Fruit fly (Drosophila melanogaster): ENCODE measurements around the gene Cpr76Ba.
A peak's percentile ranks its signal among the peaks of the same experiment; 100 is the strongest.

Gene Cpr76Ba

dm6 chr3L:19557197-19557995 is 39.3 kb upstream of the Cpr76Ba start (continued):
- TF ChIP-seq nerfin-1 (tag; optimal IDR thresholded peaks at IDR 0.05), result no peak
- TF ChIP-seq Abd-B (GFP tag; optimal IDR thresholded peaks at IDR 0.05), result no peak
- no peak for TF ChIP-seq Rx (GFP tag; IDR thresholded peaks at IDR 0.05)
- no peak for TF ChIP-seq ap (GFP tag; IDR thresholded peaks at IDR 0.05)
- no peak for TF ChIP-seq mld (GFP tag; IDR thresholded peaks at IDR 0.05; ENCODE audit: partially characterized antibody)
- no peak for TF ChIP-seq dysf (GFP tag; IDR thresholded peaks at IDR 0.05)
- no peak for TF ChIP-seq Hmx (GFP tag; optimal IDR thresholded peaks at IDR 0.05)
- TF ChIP-seq gsb-n (tag; optimal IDR thresholded peaks at IDR 0.05), result peak; percentile 58
- TF ChIP-seq Oaz (GFP tag; IDR thresholded peaks at IDR 0.05), result no peak
- no peak for TF ChIP-seq fd64A (GFP tag; optimal IDR thresholded peaks at IDR 0.05)
- TF ChIP-seq dmrt99B (tag; optimal IDR thresholded peaks at IDR 0.05), result no peak
- TF ChIP-seq CG8478 (optimal IDR thresholded peaks at IDR 0.05), result no peak
- no peak for TF ChIP-seq CrebB (tag; optimal IDR thresholded peaks at IDR 0.05)
- no peak for TF ChIP-seq PHDP (tag; optimal IDR thresholded peaks at IDR 0.05)
- TF ChIP-seq inv (GFP tag; IDR thresholded peaks at IDR 0.05; ENCODE audit: partially characterized antibody), result no peak
- TF ChIP-seq Scr (GFP tag; IDR thresholded peaks at IDR 0.05; ENCODE audit: partially characterized antibody), result no peak
- TF ChIP-seq Nf-YB (GFP tag; optimal IDR thresholded peaks at IDR 0.05), result peak; percentile 47
- TF ChIP-seq CG2120 (GFP tag; optimal IDR thresholded peaks at IDR 0.05), result no peak
- TF ChIP-seq HLHmδ (GFP tag; optimal IDR thresholded peaks at IDR 0.05), result no peak
- no peak for TF ChIP-seq CG17612 (GFP tag; IDR thresholded peaks at IDR 0.05)
- peak; percentile 65 for TF ChIP-seq phol (tag; optimal IDR thresholded peaks at IDR 0.05)
- no peak for TF ChIP-seq pita (GFP tag; optimal IDR thresholded peaks at IDR 0.05)
- TF ChIP-seq MTF-1 (GFP tag; optimal IDR thresholded peaks at IDR 0.05; ENCODE audit: borderline replicate concordance), result no peak
- no peak for TF ChIP-seq CG9932 (GFP tag; IDR thresholded peaks at IDR 0.05)
- no peak for TF ChIP-seq aop (GFP tag; IDR thresholded peaks at IDR 0.05)
- TF ChIP-seq Hmr (GFP tag; optimal IDR thresholded peaks at IDR 0.05), result no peak
- TF ChIP-seq zf30C (GFP tag; optimal IDR thresholded peaks at IDR 0.05), result no peak
- peak; percentile 24 for TF ChIP-seq CG16815 (GFP tag; optimal IDR thresholded peaks at IDR 0.05)
- no peak for TF ChIP-seq Sry-δ (GFP tag; optimal IDR thresholded peaks at IDR 0.05)
- TF ChIP-seq CG14965 (GFP tag; optimal IDR thresholded peaks at IDR 0.05; ENCODE audit: borderline replicate concordance), result no peak
- TF ChIP-seq ase (GFP tag; IDR thresholded peaks at IDR 0.05), result no peak
- no peak for TF ChIP-seq Mad (GFP tag; optimal IDR thresholded peaks at IDR 0.05)
- no peak for TF ChIP-seq CG8359 (GFP tag; optimal IDR thresholded peaks at IDR 0.05; ENCODE audit: borderline replicate concordance)
- no peak for TF ChIP-seq slou (GFP tag; optimal IDR thresholded peaks at IDR 0.05)
- TF ChIP-seq Hr78 (GFP tag; optimal IDR thresholded peaks at IDR 0.05), result no peak
- TF ChIP-seq peb (GFP tag; IDR thresholded peaks at IDR 0.05), result no peak
- TF ChIP-seq CG7372 (GFP tag; IDR thresholded peaks at IDR 0.05), result no peak
- TF ChIP-seq CG11723 (GFP tag; optimal IDR thresholded peaks at IDR 0.05), result no peak
- TF ChIP-seq CG4360 (GFP tag; IDR thresholded peaks at IDR 0.05), result no peak
- no peak for TF ChIP-seq CG18476 (GFP tag; optimal IDR thresholded peaks at IDR 0.05)
- no peak for TF ChIP-seq CG2129 (GFP tag; IDR thresholded peaks at IDR 0.05; ENCODE audit: partially characterized antibody)
- TF ChIP-seq trem (tag; optimal IDR thresholded peaks at IDR 0.05), result peak; percentile 22
- no peak for TF ChIP-seq ATbp (GFP tag; optimal IDR thresholded peaks at IDR 0.05)
- TF ChIP-seq CG17359 (tag; optimal IDR thresholded peaks at IDR 0.05), result no peak
- TF ChIP-seq Doc3 (GFP tag; IDR thresholded peaks at IDR 0.05; ENCODE audit: partially characterized antibody), result no peak
- TF ChIP-seq CG10543 (GFP tag; optimal IDR thresholded peaks at IDR 0.05), result no peak
- TF ChIP-seq Hr51 (GFP tag; optimal IDR thresholded peaks at IDR 0.05), result no peak
- TF ChIP-seq CG13123 (GFP tag; optimal IDR thresholded peaks at IDR 0.05), result no peak
- TF ChIP-seq klu (GFP tag; IDR thresholded peaks at IDR 0.05), result no peak

All from whole organism, embryonic.